Fruit fly (Drosophila melanogaster): Measurements from ENCODE around the gene AP-2sigma.
A peak's percentile ranks its signal among the peaks of the same experiment; 100 is the strongest.

AP-2sigma gene

DNA sequence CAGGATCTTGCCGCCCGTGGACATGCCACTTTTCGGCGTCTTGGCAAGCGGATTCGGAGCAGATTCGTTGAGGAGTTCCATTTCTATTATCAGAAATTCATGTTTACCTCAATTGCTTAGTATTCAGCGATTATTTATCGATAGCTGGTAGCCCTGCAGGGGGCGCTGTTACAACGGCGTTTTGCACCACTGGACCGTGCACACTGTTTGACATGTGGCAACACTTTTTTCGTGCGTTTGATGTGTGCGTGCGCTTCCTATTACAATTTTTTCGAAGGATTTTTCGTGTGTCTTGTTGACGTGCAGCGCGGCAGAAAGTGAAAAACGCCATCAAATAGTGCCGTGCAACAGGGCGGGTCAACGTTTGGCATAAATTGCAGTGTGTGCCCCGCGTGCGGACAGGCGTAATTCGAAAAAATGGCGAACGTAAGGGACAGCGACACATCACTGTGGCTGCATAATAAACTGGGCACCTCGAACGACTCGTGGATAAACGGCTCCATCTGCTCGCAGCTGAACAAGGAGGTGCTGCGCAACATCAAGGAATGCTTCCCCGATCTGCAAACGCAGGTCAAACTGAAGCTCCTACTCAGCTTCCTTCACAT, 46.3 kb downstream of the AP-2sigma start, which contains the start of the genes CG3337 and Nelf-A (continued):
- TF ChIP-seq Rfx (GFP tag; IDR thresholded peaks at IDR 0.05) (peak; percentile 92), CG8924 (tag; optimal IDR thresholded peaks at IDR 0.05) (no peak), psq (GFP tag; optimal IDR thresholded peaks at IDR 0.05) (peak; percentile 25), tna (GFP tag; IDR thresholded peaks at IDR 0.05; ENCODE audit: partially characterized antibody) (peak; percentile 65), CG14965 (GFP tag; optimal IDR thresholded peaks at IDR 0.05; ENCODE audit: borderline replicate concordance) (no peak), dati (GFP tag; IDR thresholded peaks at IDR 0.05) (no peak), otp (GFP tag; IDR thresholded peaks at IDR 0.05) (no peak), sd (tag; optimal IDR thresholded peaks at IDR 0.05) (no peak), dmrt99B (tag; optimal IDR thresholded peaks at IDR 0.05) (no peak), B-H2 (GFP tag; optimal IDR thresholded peaks at IDR 0.05) (peak; percentile 79), CG5245 (GFP tag; optimal IDR thresholded peaks at IDR 0.05) (peak; percentile 55), Chrac-16 (GFP tag; optimal IDR thresholded peaks at IDR 0.05) (peak; percentile 68), tin (GFP tag; optimal IDR thresholded peaks at IDR 0.05) (peak; percentile 74), CG18476 (GFP tag; optimal IDR thresholded peaks at IDR 0.05) (peak; percentile 29), E2f1 (GFP tag; IDR thresholded peaks at IDR 0.05) (peak; percentile 63), dysf (GFP tag; IDR thresholded peaks at IDR 0.05) (peak; percentile 70), HHEX (GFP tag; optimal IDR thresholded peaks at IDR 0.05) (peak; percentile 64), Nf-YC (tag; optimal IDR thresholded peaks at IDR 0.05) (no peak), toy (GFP tag; IDR thresholded peaks at IDR 0.05) (no peak), repo (GFP tag; optimal IDR thresholded peaks at IDR 0.05) (peak; percentile 72), MBD-R2 (GFP tag; IDR thresholded peaks at IDR 0.05) (peak; percentile 98), CG12744 (GFP tag; optimal IDR thresholded peaks at IDR 0.05) (peak; percentile 65), CG13123 (GFP tag; optimal IDR thresholded peaks at IDR 0.05) (peak; percentile 43), CG30403 (GFP tag; optimal IDR thresholded peaks at IDR 0.05) (peak; percentile 62), CG8290 (GFP tag; optimal IDR thresholded peaks at IDR 0.05) (peak; percentile 67), CG8290 (tag; optimal IDR thresholded peaks at IDR 0.05) (peak; percentile 4 to 92), ara (GFP tag; IDR thresholded peaks at IDR 0.05) (peak; percentile 47; the same call in 1 of the 2 replicates), tll (GFP tag; optimal IDR thresholded peaks at IDR 0.05) (no peak), CG13894 (tag; optimal IDR thresholded peaks at IDR 0.05) (peak; percentile 58), tx (GFP tag; optimal IDR thresholded peaks at IDR 0.05) (peak; percentile 58), CG16815 (GFP tag; optimal IDR thresholded peaks at IDR 0.05) (peak; percentile 55), prd (optimal IDR thresholded peaks at IDR 0.05) (no peak), prd (GFP tag; IDR thresholded peaks at IDR 0.05) (peak; percentile 73), CG6854 (GFP tag; optimal IDR thresholded peaks at IDR 0.05) (no peak), hb (GFP tag; IDR thresholded peaks at IDR 0.05; ENCODE audit: partially characterized antibody) (peak; percentile 78), sima (GFP tag; optimal IDR thresholded peaks at IDR 0.05) (no peak), Hsf (GFP tag; optimal IDR thresholded peaks at IDR 0.05) (peak; percentile 76), Rx (GFP tag; IDR thresholded peaks at IDR 0.05) (peak; percentile 59), kay (GFP tag; optimal IDR thresholded peaks at IDR 0.05) (peak; percentile 26), z (GFP tag; IDR thresholded peaks at IDR 0.05) (no peak), CG17359 (tag; optimal IDR thresholded peaks at IDR 0.05) (peak; percentile 54), sob (GFP tag; IDR thresholded peaks at IDR 0.05) (peak; percentile 88), peb (GFP tag; IDR thresholded peaks at IDR 0.05) (no peak), ttk (GFP tag; IDR thresholded peaks at IDR 0.05) (peak; percentile 55; the same call in 1 of the 2 replicates), CG2116 (GFP tag; optimal IDR thresholded peaks at IDR 0.05) (peak; percentile 69), PHDP (tag; optimal IDR thresholded peaks at IDR 0.05) (peak; percentile 35), CG17612 (GFP tag; IDR thresholded peaks at IDR 0.05) (peak; percentile 44; the same call in 1 of the 2 replicates), CG11398 (GFP tag; optimal IDR thresholded peaks at IDR 0.05) (peak; percentile 57), ken (GFP tag; IDR thresholded peaks at IDR 0.05) (peak; percentile 72), Usf (GFP tag; optimal IDR thresholded peaks at IDR 0.05) (peak; percentile 21), MESR4 (GFP tag; optimal IDR thresholded peaks at IDR 0.05) (peak; percentile 95)
